Worm (Caenorhabditis elegans) whole organism, L3 larva: Measurements from ENCODE around the gene C03B1.1.

ENCODE experiments used
- ZK546.5 ChIP-seq: sonication (generic microtip); optimal IDR thresholded peaks from 2 replicates; lab custom pipeline; 2017; ENCODE audit warnings: missing biosample characterization, missing genetic modification characterization
- aly-2 ChIP-seq: fragments of 150-350 bp; optimal IDR thresholded peaks from 2 replicates; lab custom pipeline; 2014; ENCODE audit warnings: missing biosample characterization, missing genetic modification characterization
- ceh-16 ChIP-seq: sonication (generic microtip); optimal IDR thresholded peaks from 2 replicates; lab custom pipeline; 2017; ENCODE audit warnings: missing biosample characterization, missing genetic modification characterization
- ceh-82 ChIP-seq: fragments of 150-350 bp; optimal IDR thresholded peaks from 2 replicates; lab custom pipeline; 2014; ENCODE audit warnings: missing biosample characterization, missing genetic modification characterization
- ceh-9 ChIP-seq: sonication (generic microtip); optimal IDR thresholded peaks from 2 replicates; lab custom pipeline; 2018; ENCODE audit warnings: missing biosample characterization, missing genetic modification characterization
- daf-12 ChIP-seq: fragments of 150-350 bp; optimal IDR thresholded peaks from 2 replicates; lab custom pipeline; 2014; ENCODE audit warnings: missing biosample characterization, missing genetic modification reagents, missing genetic modification characterization
- egl-5 ChIP-seq: fragments of 150-350 bp; optimal IDR thresholded peaks from 2 replicates; lab custom pipeline; 2017; ENCODE audit warnings: missing biosample characterization, missing genetic modification reagents, missing genetic modification characterization, inconsistent platforms
- elt-1 ChIP-seq: fragments of 150-350 bp; optimal IDR thresholded peaks from 2 replicates; lab custom pipeline; 2014; ENCODE audit warnings: missing biosample characterization, missing genetic modification characterization
- elt-3 ChIP-seq, 3 experiments: fragments of 150-350 bp in 1 of 3; sonication (generic microtip) in 2 of 3; optimal IDR thresholded peaks; 2 replicates in 2 of 3; 4 replicates in 1 of 3; lab custom pipeline; 2014 to 2017; ENCODE audit warnings: missing biosample characterization in 3 of 3, missing genetic modification characterization in 3 of 3
- fkh-10 ChIP-seq: sonication (generic microtip); optimal IDR thresholded peaks from 2 replicates; lab custom pipeline; 2017; ENCODE audit warnings: missing biosample characterization, missing genetic modification reagents, missing genetic modification characterization
- fkh-2 ChIP-seq: fragments of 150-350 bp; optimal IDR thresholded peaks from 2 replicates; lab custom pipeline; 2014; ENCODE audit warnings: missing biosample characterization, missing genetic modification reagents, missing genetic modification characterization
- fos-1 ChIP-seq: fragments of 150-350 bp; optimal IDR thresholded peaks from 2 replicates; lab custom pipeline; 2014; ENCODE audit warnings: missing biosample characterization, missing genetic modification characterization
- hmg-11 ChIP-seq: sonication (generic microtip); optimal IDR thresholded peaks from 2 replicates; lab custom pipeline; 2016; ENCODE audit warnings: missing genetic modification characterization, missing compliant biosample characterization
- jun-1 ChIP-seq: fragments of 150-350 bp; optimal IDR thresholded peaks from 2 replicates; lab custom pipeline; 2014; ENCODE audit warnings: missing biosample characterization, missing genetic modification reagents, missing genetic modification characterization
- lin-15B ChIP-seq: fragments of 150-350 bp; optimal IDR thresholded peaks from 2 replicates; lab custom pipeline; 2014; ENCODE audit warnings: missing biosample characterization, missing genetic modification characterization
- lin-39 ChIP-seq: fragments of 150-350 bp; optimal IDR thresholded peaks from 2 replicates; lab custom pipeline; 2018; ENCODE audit warnings: missing biosample characterization, missing genetic modification reagents, missing genetic modification characterization
- lsy-12 ChIP-seq: sonication (generic microtip); optimal IDR thresholded peaks from 2 replicates; lab custom pipeline; 2016; ENCODE audit warnings: mild to moderate bottlenecking, missing genetic modification characterization, missing compliant biosample characterization
- mdl-1 ChIP-seq: fragments of 150-350 bp; optimal IDR thresholded peaks from 2 replicates; lab custom pipeline; 2014; ENCODE audit warnings: missing biosample characterization, missing genetic modification characterization
- mml-1 ChIP-seq: fragments of 150-350 bp; sonication (generic microtip); optimal IDR thresholded peaks from 3 replicates; lab custom pipeline; 2014; ENCODE audit warnings: missing biosample characterization, missing genetic modification characterization
- nfya-1 ChIP-seq: sonication (generic microtip); optimal IDR thresholded peaks from 2 replicates; lab custom pipeline; 2017; ENCODE audit warnings: missing genetic modification characterization, mild to moderate bottlenecking, missing compliant biosample characterization, antibody characterized with exemption, moderate library complexity; ENCODE audit not compliant: insufficient read depth
- nhr-12 ChIP-seq: fragments of 150-350 bp; optimal IDR thresholded peaks from 2 replicates; lab custom pipeline; 2014; ENCODE audit warnings: missing biosample characterization, missing genetic modification characterization
- nhr-23 ChIP-seq: fragments of 150-350 bp; optimal IDR thresholded peaks from 2 replicates; lab custom pipeline; 2014; ENCODE audit warnings: missing biosample characterization, missing genetic modification reagents, missing genetic modification characterization
- nhr-237 ChIP-seq: fragments of 150-350 bp; optimal IDR thresholded peaks from 2 replicates; lab custom pipeline; 2014; ENCODE audit warnings: missing biosample characterization, missing genetic modification characterization
- nhr-25 ChIP-seq: sonication (generic microtip); optimal IDR thresholded peaks from 2 replicates; lab custom pipeline; 2017; ENCODE audit warnings: missing biosample characterization, missing genetic modification characterization
- nhr-28 ChIP-seq: fragments of 150-350 bp; optimal IDR thresholded peaks from 2 replicates; lab custom pipeline; 2014; ENCODE audit warnings: missing biosample characterization, missing genetic modification characterization
- nhr-43 ChIP-seq: sonication (generic microtip); optimal IDR thresholded peaks from 2 replicates; lab custom pipeline; 2016; ENCODE audit warnings: mild to moderate bottlenecking, missing genetic modification characterization, missing compliant biosample characterization; ENCODE audit not compliant: poor library complexity, severe bottlenecking
- nhr-67 ChIP-seq: fragments of 150-350 bp; optimal IDR thresholded peaks from 2 replicates; lab custom pipeline; 2014; ENCODE audit warnings: missing biosample characterization, missing genetic modification characterization
- nhr-76 ChIP-seq: fragments of 150-350 bp; sonication (generic microtip); optimal IDR thresholded peaks from 5 replicates; lab custom pipeline; 2014; ENCODE audit warnings: missing biosample characterization, missing genetic modification characterization
- pha-4 ChIP-seq: fragments of 150-350 bp; optimal IDR thresholded peaks from 2 replicates; lab custom pipeline; 2014; ENCODE audit warnings: missing biosample characterization, missing genetic modification reagents, missing genetic modification characterization
- sea-2 ChIP-seq: fragments of 150-350 bp; sonication (generic microtip); optimal IDR thresholded peaks from 4 replicates; lab custom pipeline; 2014; ENCODE audit warnings: missing biosample characterization, missing genetic modification reagents, missing genetic modification characterization
- skn-1 ChIP-seq: fragments of 150-350 bp; optimal IDR thresholded peaks from 2 replicates; lab custom pipeline; 2014; ENCODE audit warnings: missing biosample characterization, missing genetic modification characterization
- tbx-2 ChIP-seq: sonication (generic microtip); optimal IDR thresholded peaks from 2 replicates; lab custom pipeline; 2016; ENCODE audit warnings: mild to moderate bottlenecking, missing genetic modification characterization, missing compliant biosample characterization
- unc-39 ChIP-seq: sonication (generic microtip); optimal IDR thresholded peaks from 4 replicates; lab custom pipeline; 2017; ENCODE audit warnings: missing biosample characterization, missing genetic modification characterization
- unc-62 ChIP-seq: fragments of 150-350 bp; sonication (generic microtip); optimal IDR thresholded peaks from 4 replicates; lab custom pipeline; 2014; ENCODE audit warnings: missing biosample characterization, missing genetic modification reagents, missing genetic modification characterization
- zag-1 ChIP-seq: fragments of 150-350 bp; optimal IDR thresholded peaks from 2 replicates; lab custom pipeline; 2014; ENCODE audit warnings: missing biosample characterization, missing genetic modification characterization
- ztf-11 ChIP-seq: fragments of 150-350 bp; optimal IDR thresholded peaks from 2 replicates; lab custom pipeline; 2014; ENCODE audit warnings: missing biosample characterization, missing genetic modification characterization

C03B1.1 gene

DNA sequence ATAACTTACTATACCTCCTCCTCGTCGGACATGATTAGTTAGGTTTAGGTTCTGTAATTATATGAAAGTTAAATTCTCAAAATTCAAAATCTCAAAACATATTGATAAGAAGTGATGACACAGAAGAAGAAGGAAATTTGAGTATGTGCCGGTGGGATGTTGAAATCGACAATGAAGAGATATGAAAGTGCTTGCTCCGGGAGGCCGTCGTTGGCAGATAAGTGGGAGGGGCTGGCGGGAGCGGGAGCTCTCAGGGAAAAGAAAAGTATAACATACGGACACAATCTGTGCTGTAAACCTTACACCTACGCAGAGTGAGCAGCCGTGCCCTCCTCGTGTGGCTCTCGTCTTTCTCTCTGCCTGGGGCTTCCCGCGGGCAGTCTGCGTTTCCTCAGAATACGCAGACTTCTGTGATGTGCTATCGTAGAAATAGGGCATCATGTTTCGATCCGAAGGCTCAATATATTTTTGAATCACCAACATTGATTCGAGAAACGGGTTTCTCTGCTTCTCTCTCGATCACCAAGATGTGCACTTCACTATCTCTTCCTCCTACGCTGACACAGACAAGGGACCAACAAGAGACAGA is 35.7 kb downstream of the C03B1.1 start, which contains the start of gene mup-2:
Gene mup-2, minus strand, starts transcription at position 51 of the 589 bp plus-strand sequence.
- TF ChIP-seq nfya-1 (tag; lab: Kevin White, UChicago): peak; percentile 15
- no peak for TF ChIP-seq ztf-11 (tag; lab: Kevin White, UChicago)
- peak; percentile 33 for TF ChIP-seq lin-39 (tag; lab: Kevin White, UChicago)

DNA sequence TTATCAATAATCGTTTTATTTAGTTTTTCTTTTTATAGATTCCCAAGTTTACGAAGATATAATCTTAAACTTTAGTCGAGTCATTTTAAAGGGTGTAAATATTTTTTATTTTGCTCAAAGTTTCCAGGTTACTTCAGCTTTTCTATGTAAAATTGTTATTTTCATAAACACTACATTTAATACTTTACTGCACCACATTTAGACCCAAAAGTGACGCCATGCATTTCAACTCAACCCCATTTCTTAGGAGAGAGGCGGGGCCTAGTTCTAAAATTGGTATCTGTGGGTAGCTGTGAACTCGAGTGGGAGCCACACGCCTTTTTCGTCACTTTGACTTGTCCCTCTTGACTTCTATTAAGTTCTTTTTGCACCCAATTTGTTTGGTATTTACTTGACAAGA is 38.0 kb downstream of the C03B1.1 start, which contains the start of gene T22E5.1:
Gene T22E5.1, plus strand, starts transcription at position 301 of the 400 bp plus-strand sequence.
- no peak for TF ChIP-seq aly-2 (tag; lab: Kevin White, UChicago)
- no peak for TF ChIP-seq zag-1
- TF ChIP-seq nfya-1 (tag; lab: Kevin White, UChicago): no peak
- no peak for TF ChIP-seq nhr-12
- TF ChIP-seq unc-62: no peak
- no peak for TF ChIP-seq nhr-76 (tag; lab: Kevin White, UChicago)
- no peak for TF ChIP-seq jun-1 (tag; lab: Kevin White, UChicago)
- TF ChIP-seq nhr-28 (tag; lab: Kevin White, UChicago): no peak
- TF ChIP-seq nhr-25 (tag; lab: Kevin White, UChicago): no peak
- TF ChIP-seq nhr-67 (tag; lab: Kevin White, UChicago): no peak
- TF ChIP-seq pha-4 (tag; lab: Kevin White, UChicago): no peak

DNA sequence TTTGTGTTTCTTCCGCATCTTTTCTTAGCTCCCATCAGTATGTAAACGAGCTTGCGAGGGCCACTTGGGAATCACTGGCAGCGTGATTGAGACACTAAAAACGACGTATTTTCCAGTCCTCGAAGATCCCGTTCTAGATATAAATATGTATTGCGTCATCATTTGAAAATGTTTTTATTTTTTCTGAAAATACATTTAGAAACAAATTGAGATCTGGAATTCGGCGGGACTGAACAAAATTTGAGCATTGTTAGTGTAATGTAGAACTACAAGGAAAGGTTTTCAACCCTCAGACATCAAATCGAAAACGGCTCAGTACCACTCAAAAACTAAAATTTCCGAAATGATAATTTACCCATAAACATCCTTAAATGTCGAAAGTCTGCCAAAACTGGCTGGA is 39.0 kb downstream of the C03B1.1 start:
- TF ChIP-seq nhr-76 (tag; lab: Kevin White, UChicago) (no peak), lin-39 (tag; lab: Kevin White, UChicago) (peak; percentile 31), nhr-28 (tag; lab: Kevin White, UChicago) (no peak), elt-1 (tag; lab: Kevin White, UChicago) (peak; percentile 11), daf-12 (tag; lab: Kevin White, UChicago) (no peak), aly-2 (tag; lab: Kevin White, UChicago) (no peak), fkh-10 (GFP tag; lab: Kevin White, UChicago) (no peak), fos-1 (tag; lab: Kevin White, UChicago) (no peak), nhr-237 (tag; lab: Kevin White, UChicago) (no peak)
- TF ChIP-seq, all 47 proteins: peak for 2

DNA sequence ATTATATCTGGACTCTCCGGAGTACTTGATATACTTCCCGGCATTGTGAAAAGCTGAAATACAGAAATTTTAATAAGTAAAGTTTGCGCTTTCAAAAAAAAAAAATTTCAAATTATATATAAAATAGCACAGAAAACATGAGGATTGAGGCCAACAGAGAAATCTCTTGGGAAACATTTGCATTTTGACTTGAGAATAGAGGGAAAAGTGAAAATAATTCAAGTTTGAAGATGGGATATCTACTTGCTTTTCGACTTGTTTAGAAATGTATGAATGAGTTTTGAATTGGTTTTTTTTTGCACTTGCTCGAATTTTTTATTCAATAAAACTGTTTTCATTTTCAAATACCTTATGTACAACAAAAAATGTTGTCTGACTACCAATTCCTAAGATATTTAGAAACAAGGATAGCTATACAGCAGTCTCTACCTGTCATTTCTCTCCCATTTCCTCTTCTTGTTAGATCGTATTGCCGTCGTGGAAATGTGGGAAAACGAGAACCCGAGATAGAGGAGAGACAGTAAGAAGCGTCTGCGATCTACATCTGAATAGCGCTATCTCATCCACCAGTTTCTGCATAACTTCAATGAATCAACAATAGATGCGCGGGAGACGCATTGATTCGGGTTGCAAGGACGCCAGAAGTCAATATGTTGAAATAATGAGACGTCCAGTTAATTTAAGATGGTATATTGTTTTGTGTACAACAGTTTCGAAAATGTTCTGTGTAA is 42.0 kb downstream of the C03B1.1 start, which contains the start of gene T22E5.6:
Gene T22E5.6, minus strand, starts transcription at position 51 of the 731 bp plus-strand sequence.
- TF ChIP-seq fkh-2 (tag; lab: Kevin White, UChicago) (no peak), pha-4 (tag; lab: Kevin White, UChicago) (no peak), elt-3 (tag; optimal IDR thresholded peaks at IDR 0.05; lab: Kevin White, UChicago) (peak in 1 of 3 experiments; percentile 48), sea-2 (no peak), nhr-25 (tag; lab: Kevin White, UChicago) (peak; percentile 63), nhr-12 (no peak), ceh-82 (tag; lab: Kevin White, UChicago) (no peak), nhr-237 (tag; lab: Kevin White, UChicago) (no peak), ceh-9 (tag; lab: Kevin White, UChicago) (no peak), skn-1 (no peak), tbx-2 (tag; lab: Kevin White, UChicago) (no peak), unc-39 (tag; lab: Kevin White, UChicago) (no peak), nhr-23 (peak; percentile 43), nhr-67 (tag; lab: Kevin White, UChicago) (no peak), lin-15B (no peak), elt-1 (tag; lab: Kevin White, UChicago) (no peak), hmg-11 (tag; lab: Kevin White, UChicago) (no peak), egl-5 (tag; lab: Kevin White, UChicago) (no peak), zag-1 (no peak), ztf-11 (tag; lab: Kevin White, UChicago) (no peak)
- TF ChIP-seq, all 47 proteins: peak for 3

DNA sequence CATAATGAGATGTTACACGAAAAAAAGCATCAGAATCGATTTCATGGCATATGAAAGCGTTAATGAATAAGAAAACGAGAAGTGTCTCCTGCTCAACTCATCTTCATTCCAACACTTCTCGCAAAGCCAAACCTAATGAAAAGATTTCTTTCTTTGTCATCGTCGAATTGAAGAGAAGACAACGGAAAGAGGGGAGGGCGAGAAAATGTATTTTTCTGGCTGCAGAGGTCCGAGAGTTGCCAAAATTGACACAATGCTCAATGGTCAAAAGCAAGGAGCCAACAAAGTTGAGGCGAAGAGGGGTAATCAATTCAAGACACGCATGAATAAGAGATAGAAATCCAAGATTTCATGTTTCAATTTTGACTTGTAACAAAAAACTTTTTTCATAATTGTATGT is 44.6 kb downstream of the C03B1.1 start:
- TF ChIP-seq elt-3 (tag; optimal IDR thresholded peaks at IDR 0.05; lab: Kevin White, UChicago) (no peak), nhr-43 (no peak), daf-12 (tag; lab: Kevin White, UChicago) (no peak), mdl-1 (tag; lab: Kevin White, UChicago) (no peak), unc-39 (tag; lab: Kevin White, UChicago) (no peak), nhr-67 (tag; lab: Kevin White, UChicago) (no peak), egl-5 (tag; lab: Kevin White, UChicago) (no peak), fos-1 (tag; lab: Kevin White, UChicago) (no peak), ZK546.5 (tag; lab: Kevin White, UChicago) (no peak), nhr-237 (tag; lab: Kevin White, UChicago) (no peak), mml-1 (tag; lab: Kevin White, UChicago) (no peak), nhr-76 (tag; lab: Kevin White, UChicago) (no peak), fkh-10 (GFP tag; lab: Kevin White, UChicago) (no peak), ceh-16 (no peak), pha-4 (tag; lab: Kevin White, UChicago) (no peak), lsy-12 (no peak)
